Fruit fly (Drosophila melanogaster): Measurements from ENCODE around the gene CG17475.

DNA sequence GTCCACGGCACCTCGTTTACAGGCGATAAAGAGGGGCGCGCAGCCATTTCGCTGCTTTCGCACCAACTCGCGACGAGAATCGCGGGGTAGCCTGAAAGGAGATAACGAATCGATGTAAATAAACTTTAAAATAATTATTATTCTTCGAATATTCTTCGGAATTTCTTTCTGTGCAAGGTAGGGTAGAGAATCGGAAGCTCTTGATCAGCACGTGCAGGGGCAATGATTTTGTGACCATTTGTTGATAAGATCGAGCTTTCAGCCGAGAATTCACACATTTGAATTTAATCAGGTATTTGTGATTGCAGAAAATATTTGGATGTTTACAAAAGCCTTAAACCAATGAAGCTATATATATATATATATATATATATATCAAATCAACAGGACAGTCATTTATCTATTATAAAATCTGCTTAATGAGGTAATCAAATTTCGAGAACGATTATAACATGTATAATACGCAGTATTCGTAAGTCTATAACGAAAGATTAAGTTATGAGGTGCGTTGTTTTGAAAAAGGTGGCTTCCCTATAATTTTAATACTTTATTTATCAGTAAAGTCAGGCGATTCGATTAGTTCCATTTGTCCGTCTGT is 17.5 kb upstream of the CG17475 start:
- TF ChIP-seq lz (GFP tag; optimal IDR thresholded peaks at IDR 0.05), result no peak
- no peak for TF ChIP-seq esn (GFP tag; optimal IDR thresholded peaks at IDR 0.05)
- TF ChIP-seq Sox102F (GFP tag; optimal IDR thresholded peaks at IDR 0.05), result no peak
- TF ChIP-seq CG10669 (GFP tag; optimal IDR thresholded peaks at IDR 0.05), result no peak
- TF ChIP-seq OdsH (GFP tag; optimal IDR thresholded peaks at IDR 0.05), result no peak
